Worm (Caenorhabditis elegans): ENCODE data around the gene F56C4.2.

F56C4.2 gene

ce11 chrIV:10638977-10639376, at the start of gene F56C4.2:
Gene F56C4.2, plus strand, starts transcription at chrIV:10639277.
- TF ChIP-seq dao-5 (tag; optimal IDR thresholded peaks at IDR 0.05) (no peak), W03F9.2 (tag; optimal IDR thresholded peaks at IDR 0.05) (no peak), him-1 (tag; optimal IDR thresholded peaks at IDR 0.05) (no peak)

DNA sequence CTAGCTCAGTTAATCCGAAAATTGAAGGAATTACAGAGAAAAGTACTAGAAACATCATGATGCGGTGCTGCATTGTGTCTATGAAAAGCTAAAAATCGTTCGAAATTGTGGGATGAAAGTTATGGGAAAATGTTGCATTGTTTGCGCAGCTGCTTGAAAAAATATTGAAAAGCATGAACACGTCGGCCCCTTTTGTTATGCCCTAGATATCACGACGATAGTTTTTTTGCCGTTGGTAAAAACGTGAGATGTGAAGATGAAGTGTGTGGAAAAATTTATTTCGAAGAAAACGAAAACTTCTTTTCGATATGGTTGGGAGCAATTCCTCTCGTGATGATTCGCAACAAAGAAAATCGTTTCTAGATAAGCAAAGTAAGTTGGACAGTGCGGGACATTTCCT, 48.4 kb upstream of the F56C4.2 start, which contains the start of the genes C43F9.5 and nkb-2:
Gene C43F9.5 (minus strand): TSS at position 101 of the 400 bp plus-strand sequence.
Gene nkb-2 (plus strand): TSS at position 277 of the 400 bp plus-strand sequence.
- TF ChIP-seq him-1 (tag; optimal IDR thresholded peaks at IDR 0.05), result no peak
- no peak for TF ChIP-seq dao-5 (tag; optimal IDR thresholded peaks at IDR 0.05)
- TF ChIP-seq W03F9.2 (tag; optimal IDR thresholded peaks at IDR 0.05), result no peak

DNA sequence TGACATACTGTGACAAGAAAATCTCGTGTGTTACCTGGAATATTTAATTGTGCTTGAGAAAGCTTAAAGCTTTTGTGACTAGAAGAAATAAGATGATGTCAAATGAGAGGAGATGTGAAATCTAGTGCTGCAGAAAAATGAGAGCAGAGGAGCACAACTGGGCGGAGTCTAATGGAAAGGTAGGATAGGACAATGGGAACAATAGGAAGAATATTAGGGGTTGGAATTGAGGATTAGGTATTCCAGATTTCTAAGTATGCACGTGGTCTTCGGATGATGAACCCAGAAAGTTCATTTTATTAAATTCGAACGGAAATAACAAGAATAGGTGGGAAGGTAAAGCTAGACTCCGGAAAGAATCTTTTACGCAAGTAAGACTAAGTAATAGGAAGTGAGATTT, 45.5 kb upstream of the F56C4.2 start, which contains the start of gene C43F9.7:
Gene C43F9.7 (minus strand): TSS at position 101 of the 400 bp plus-strand sequence.
- no peak for TF ChIP-seq W03F9.2 (tag; optimal IDR thresholded peaks at IDR 0.05)
- no peak for TF ChIP-seq dao-5 (tag; optimal IDR thresholded peaks at IDR 0.05)
- TF ChIP-seq him-1 (tag; optimal IDR thresholded peaks at IDR 0.05), result no peak

ce11 chrIV:10596505-10596904, 42.6 kb upstream of the F56C4.2 start, which contains the start of gene C43F9.11:
Gene C43F9.11, plus strand, starts transcription at chrIV:10596805.
- TF ChIP-seq W03F9.2 (tag; optimal IDR thresholded peaks at IDR 0.05), result no peak
- TF ChIP-seq him-1 (tag; optimal IDR thresholded peaks at IDR 0.05), result no peak
- no peak for TF ChIP-seq dao-5 (tag; optimal IDR thresholded peaks at IDR 0.05)

- TF ChIP-seq him-1 (tag; optimal IDR thresholded peaks at IDR 0.05) (no peak), W03F9.2 (tag; optimal IDR thresholded peaks at IDR 0.05) (no peak), dao-5 (tag; optimal IDR thresholded peaks at IDR 0.05) (no peak)
These were observed 39.1 kb upstream of the F56C4.2 start, which contains the start of gene R09H10.1 for ce11 chrIV:10599983-10600382. Gene R09H10.1, plus strand, starts transcription at chrIV:10600283.

DNA sequence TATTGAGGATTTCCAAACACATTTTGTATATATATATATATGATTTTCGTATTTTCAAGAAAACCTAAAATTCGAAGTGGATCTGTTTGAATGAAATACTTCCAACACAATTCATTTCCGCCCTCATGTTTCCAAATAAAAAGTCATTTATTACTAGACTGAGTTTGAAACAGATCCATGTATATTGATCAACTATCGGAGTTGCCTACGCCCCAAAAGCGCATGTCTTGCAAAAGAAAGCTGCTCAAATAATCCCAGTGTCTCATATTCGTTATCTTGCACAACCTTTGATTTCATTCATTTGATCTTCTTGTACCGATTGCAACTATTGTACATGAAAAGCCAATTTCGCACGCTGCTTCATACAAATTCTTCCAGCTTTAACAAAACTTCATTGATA, 36.4 kb upstream of the F56C4.2 start, which contains the start of gene R09H10.2:
Gene R09H10.2 (plus strand): TSS at position 301 of the 400 bp plus-strand sequence.
- TF ChIP-seq him-1 (tag; optimal IDR thresholded peaks at IDR 0.05) (no peak), dao-5 (tag; optimal IDR thresholded peaks at IDR 0.05) (no peak), W03F9.2 (tag; optimal IDR thresholded peaks at IDR 0.05) (no peak)

DNA sequence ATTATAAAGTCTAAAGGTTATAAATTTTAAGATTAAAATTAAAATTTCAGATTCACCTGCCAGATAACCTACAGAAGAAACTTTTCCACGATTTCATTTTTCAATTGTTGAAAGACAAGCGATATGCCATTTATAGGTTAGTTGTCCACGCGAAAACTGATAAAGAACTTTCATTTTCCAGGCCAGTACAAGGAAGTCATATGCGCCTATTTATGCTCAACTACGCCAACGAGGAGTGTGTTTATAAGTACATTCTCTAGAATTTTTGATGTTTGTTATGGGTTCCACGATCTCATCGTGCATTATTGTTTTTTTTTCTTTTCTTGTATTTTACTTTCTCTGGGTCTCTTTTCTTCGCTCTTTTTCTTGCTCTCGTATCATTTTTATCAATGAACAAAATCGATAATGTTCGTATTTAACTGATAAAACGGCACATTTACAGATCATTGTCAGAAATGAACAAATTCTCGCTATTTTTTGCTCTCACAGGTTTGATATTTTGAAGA, 32.4 kb upstream of the F56C4.2 start, which contains the start of gene R09H10.3:
Gene R09H10.3 (plus strand): TSS at position 456 of the 506 bp plus-strand sequence.
- no peak for TF ChIP-seq him-1 (tag; optimal IDR thresholded peaks at IDR 0.05)
- no peak for TF ChIP-seq W03F9.2 (tag; optimal IDR thresholded peaks at IDR 0.05)
- no peak for TF ChIP-seq dao-5 (tag; optimal IDR thresholded peaks at IDR 0.05)

DNA sequence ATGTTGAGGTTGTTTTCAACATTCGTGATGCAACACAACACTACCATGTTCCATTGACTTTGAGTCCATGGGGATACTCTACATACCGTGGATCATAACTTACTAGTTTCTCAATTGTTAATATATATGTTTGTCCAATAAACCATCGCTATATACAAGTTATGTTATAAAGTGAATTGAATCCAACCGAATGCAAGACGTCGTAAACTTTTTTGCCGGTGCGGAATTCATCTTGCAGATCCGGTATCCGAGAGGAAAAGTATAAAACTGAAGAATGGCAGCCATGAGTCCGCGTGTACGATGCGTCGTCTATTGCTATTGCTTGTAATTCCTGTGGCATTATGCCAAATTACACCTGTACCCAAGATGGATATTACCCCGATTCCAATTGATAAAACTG, 30.8 kb upstream of the F56C4.2 start, which contains the start of gene R09H10.6:
Gene R09H10.6 (plus strand): TSS at position 301 of the 400 bp plus-strand sequence.
- TF ChIP-seq W03F9.2 (tag; optimal IDR thresholded peaks at IDR 0.05), result no peak
- no peak for TF ChIP-seq dao-5 (tag; optimal IDR thresholded peaks at IDR 0.05)
- no peak for TF ChIP-seq him-1 (tag; optimal IDR thresholded peaks at IDR 0.05)

DNA sequence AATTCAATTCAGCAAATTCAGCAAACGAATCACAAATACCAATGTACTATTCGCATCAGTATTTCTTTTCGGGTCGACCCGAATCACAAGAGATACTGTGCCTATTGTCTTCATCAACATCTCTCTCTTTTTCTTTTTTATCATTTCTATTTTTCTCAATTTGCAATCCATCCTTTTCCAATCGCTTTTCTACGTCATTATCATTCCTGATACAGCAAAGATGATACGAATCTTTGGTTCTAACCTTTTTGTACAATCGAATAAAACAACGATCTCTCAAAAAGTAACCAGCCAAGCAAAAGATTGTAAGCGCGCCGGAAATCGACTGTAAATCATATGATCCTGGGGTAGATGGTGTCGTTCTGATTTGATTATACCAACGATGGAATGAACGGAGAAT, 29.2 kb upstream of the F56C4.2 start:
- TF ChIP-seq him-1 (tag; optimal IDR thresholded peaks at IDR 0.05) (no peak), dao-5 (tag; optimal IDR thresholded peaks at IDR 0.05) (no peak), W03F9.2 (tag; optimal IDR thresholded peaks at IDR 0.05) (no peak)

- TF ChIP-seq him-1 (tag; optimal IDR thresholded peaks at IDR 0.05), result no peak
- TF ChIP-seq W03F9.2 (tag; optimal IDR thresholded peaks at IDR 0.05), result no peak
- no peak for TF ChIP-seq dao-5 (tag; optimal IDR thresholded peaks at IDR 0.05)
These were observed 26.8 kb upstream of the F56C4.2 start for ce11 chrIV:10612281-10612680.

ce11 chrIV:10614918-10615477, 24.1 kb upstream of the F56C4.2 start, which contains the start of gene ptr-14:
Gene ptr-14, plus strand, starts transcription at chrIV:10615427.
- no peak for TF ChIP-seq him-1 (tag; optimal IDR thresholded peaks at IDR 0.05)
- TF ChIP-seq dao-5 (tag; optimal IDR thresholded peaks at IDR 0.05), result no peak
- no peak for TF ChIP-seq W03F9.2 (tag; optimal IDR thresholded peaks at IDR 0.05)

- TF ChIP-seq W03F9.2 (tag; optimal IDR thresholded peaks at IDR 0.05) (no peak), dao-5 (tag; optimal IDR thresholded peaks at IDR 0.05) (no peak), him-1 (tag; optimal IDR thresholded peaks at IDR 0.05) (no peak)
These were observed 22.7 kb upstream of the F56C4.2 start for ce11 chrIV:10616366-10616765.

DNA sequence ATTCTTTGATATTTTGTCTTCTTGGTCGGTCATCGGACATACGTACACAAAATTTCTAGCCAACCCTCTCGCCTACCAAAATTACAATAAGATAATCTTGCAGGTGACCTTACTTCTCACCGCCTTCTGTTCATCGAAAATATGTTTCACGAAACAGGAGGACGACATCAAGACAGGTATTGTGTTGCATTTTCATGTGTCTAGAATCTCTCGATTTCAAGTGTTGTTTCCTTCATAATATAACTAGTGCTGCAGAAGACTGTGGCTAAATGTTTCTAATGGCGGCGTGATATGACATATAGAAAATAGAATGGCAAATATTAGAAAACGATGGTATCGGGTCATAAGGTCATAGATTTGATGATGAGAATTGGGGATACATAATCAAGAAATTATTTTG, 22.0 kb upstream of the F56C4.2 start:
- TF ChIP-seq dao-5 (tag; optimal IDR thresholded peaks at IDR 0.05) (no peak), W03F9.2 (tag; optimal IDR thresholded peaks at IDR 0.05) (no peak), him-1 (tag; optimal IDR thresholded peaks at IDR 0.05) (no peak)

DNA sequence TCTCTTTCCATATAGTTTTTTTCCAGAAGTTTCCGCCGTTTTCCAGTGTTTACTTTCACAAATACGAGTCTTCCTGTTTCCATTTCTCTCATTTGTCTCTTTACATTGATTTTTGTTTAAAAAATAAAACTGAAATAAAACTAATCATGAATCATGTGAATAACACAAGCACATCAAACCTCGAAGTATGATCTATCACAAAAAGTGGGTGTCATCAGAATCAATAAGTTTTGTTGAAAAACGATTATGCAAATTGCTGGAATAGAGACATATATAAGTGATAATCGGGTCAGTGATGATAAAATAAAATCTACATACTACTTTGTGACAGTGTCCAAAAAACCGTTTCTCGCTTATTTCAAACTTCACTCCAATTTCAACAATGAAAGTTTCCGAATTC, 18.3 kb upstream of the F56C4.2 start, which contains the start of gene R09H10.7:
Gene R09H10.7 (plus strand): TSS at position 301 of the 400 bp plus-strand sequence.
- TF ChIP-seq him-1 (tag; optimal IDR thresholded peaks at IDR 0.05), result no peak
- TF ChIP-seq dao-5 (tag; optimal IDR thresholded peaks at IDR 0.05), result no peak
- TF ChIP-seq W03F9.2 (tag; optimal IDR thresholded peaks at IDR 0.05), result no peak

All from whole organism, L4/young adult.